Fruit fly (Drosophila melanogaster) S2 (cell line): Measurements from ENCODE around the gene CG15445.

Experiments
- CG8478 ChIP-seq: fragments of >200 bp; optimal IDR thresholded peaks from 2 replicates; lab custom pipeline; 2018
- CTCF ChIP-seq, 2 experiments: fragments of >200 bp; optimal IDR thresholded peaks; 2 replicates each; lab custom pipeline; 2018

DNA sequence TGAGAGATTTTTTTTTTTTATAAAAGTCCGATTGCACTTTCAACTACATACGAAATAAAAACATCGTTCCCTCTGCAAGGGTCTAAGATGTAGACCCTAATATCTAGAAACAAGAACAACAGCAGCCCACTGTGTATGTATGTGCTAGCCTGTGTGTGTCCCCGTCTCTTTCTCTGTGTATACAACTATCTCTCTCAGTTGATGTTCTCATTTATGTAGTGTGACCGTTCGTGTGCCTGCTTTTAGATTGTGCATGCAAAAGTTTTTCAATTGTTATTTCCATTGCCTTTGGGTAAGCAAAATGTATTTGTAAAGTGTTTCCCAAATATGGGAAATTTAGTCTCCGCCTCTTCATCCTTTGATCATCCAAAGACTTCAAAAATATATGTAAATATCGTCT is 36.6 kb upstream of the CG15445 start:
- no peak for TF ChIP-seq CG8478 (lab: Kevin White, UChicago)
- TF ChIP-seq CTCF (optimal IDR thresholded peaks at IDR 0.05; lab: Kevin White, UChicago): no peak
